Worm (Caenorhabditis elegans) whole organism, L2 larva: ENCODE results near the gene D1005.5.
A peak's percentile ranks its signal among the peaks of the same experiment; 100 is the strongest.

ENCODE experiments used
- C34F6.9 ChIP-seq: fragments of 150-350 bp; optimal IDR thresholded peaks from 2 replicates; lab custom pipeline; 2014; ENCODE audit warnings: missing biosample characterization, missing genetic modification characterization
- F13H6.1 ChIP-seq: sonication (generic microtip); optimal IDR thresholded peaks from 2 replicates; lab custom pipeline; 2016; ENCODE audit warnings: missing genetic modification characterization, missing compliant biosample characterization
- R02D3.7 ChIP-seq: fragments of 150-350 bp; optimal IDR thresholded peaks from 2 replicates; lab custom pipeline; 2014; ENCODE audit warnings: missing biosample characterization, missing genetic modification characterization
- Y55F3AM.14 ChIP-seq: fragments of 200-800 bp; sonication (Bioruptor generic); optimal IDR thresholded peaks from 2 replicates; lab custom pipeline; 2018; ENCODE audit warnings: mild to moderate bottlenecking, missing genetic modification characterization, missing compliant biosample characterization
- ZK546.5 ChIP-seq: sonication (generic microtip); optimal IDR thresholded peaks from 2 replicates; lab custom pipeline; 2017; ENCODE audit warnings: missing biosample characterization, missing genetic modification characterization
- alr-1 ChIP-seq: fragments of 150-350 bp; optimal IDR thresholded peaks from 2 replicates; lab custom pipeline; 2014; ENCODE audit warnings: missing biosample characterization, missing genetic modification characterization
- aly-2 ChIP-seq: fragments of 150-350 bp; optimal IDR thresholded peaks from 2 replicates; lab custom pipeline; 2014; ENCODE audit warnings: missing biosample characterization, missing genetic modification characterization
- ama-1 ChIP-seq: fragments of 150-350 bp; optimal IDR thresholded peaks from 2 replicates; lab custom pipeline; 2018; ENCODE audit warnings: inconsistent platforms
- blmp-1 ChIP-seq: sonication (generic microtip); optimal IDR thresholded peaks from 2 replicates; lab custom pipeline; 2017; ENCODE audit warnings: missing genetic modification characterization, mild to moderate bottlenecking, missing compliant biosample characterization, antibody characterized with exemption, moderate library complexity; ENCODE audit not compliant: insufficient read depth
- ceh-16 ChIP-seq: fragments of 150-350 bp; optimal IDR thresholded peaks from 2 replicates; lab custom pipeline; 2014; ENCODE audit warnings: missing biosample characterization, missing genetic modification characterization
- ceh-82 ChIP-seq: fragments of 150-350 bp; optimal IDR thresholded peaks from 2 replicates; lab custom pipeline; 2014; ENCODE audit warnings: missing biosample characterization, missing genetic modification characterization
- crh-2 ChIP-seq: sonication (generic microtip); optimal IDR thresholded peaks from 2 replicates; lab custom pipeline; 2017; ENCODE audit warnings: missing biosample characterization, missing genetic modification characterization
- dmd-4 ChIP-seq: sonication (generic microtip); optimal IDR thresholded peaks from 2 replicates; lab custom pipeline; 2017; ENCODE audit warnings: missing biosample characterization, missing genetic modification characterization
- egl-27 ChIP-seq: sonication (generic microtip); optimal IDR thresholded peaks from 3 replicates; lab custom pipeline; 2017; ENCODE audit warnings: missing biosample characterization, missing genetic modification reagents, missing genetic modification characterization
- elt-1 ChIP-seq: fragments of 150-350 bp; optimal IDR thresholded peaks from 2 replicates; lab custom pipeline; 2014; ENCODE audit warnings: missing biosample characterization, missing genetic modification characterization
- elt-3 ChIP-seq: sonication (generic microtip); optimal IDR thresholded peaks from 2 replicates; lab custom pipeline; 2017; ENCODE audit warnings: missing biosample characterization, missing genetic modification characterization
- fos-1 ChIP-seq: fragments of 150-350 bp; optimal IDR thresholded peaks from 2 replicates; lab custom pipeline; 2014; ENCODE audit warnings: missing biosample characterization, missing genetic modification characterization
- gmeb-1 ChIP-seq: fragments of 150-350 bp; optimal IDR thresholded peaks from 2 replicates; lab custom pipeline; 2014; ENCODE audit warnings: missing biosample characterization, missing genetic modification characterization
- lin-11 ChIP-seq: fragments of 150-350 bp; sonication (generic microtip); optimal IDR thresholded peaks from 2 replicates; lab custom pipeline; 2014; ENCODE audit warnings: missing biosample characterization, missing genetic modification characterization, inconsistent platforms, mixed read lengths
- lin-13 ChIP-seq: fragments of 150-350 bp; optimal IDR thresholded peaks from 2 replicates; lab custom pipeline; 2014; ENCODE audit warnings: missing biosample characterization, missing genetic modification reagents, missing genetic modification characterization
- lin-39 ChIP-seq: fragments of 150-350 bp; optimal IDR thresholded peaks from 2 replicates; lab custom pipeline; 2014; ENCODE audit warnings: missing biosample characterization, missing genetic modification reagents, missing genetic modification characterization
- lsy-2 ChIP-seq, 2 experiments: fragments of 150-350 bp in 1 of 2; sonication (generic microtip) in 1 of 2; optimal IDR thresholded peaks; 2 replicates each; lab custom pipeline; 2014 to 2017; ENCODE audit warnings: missing biosample characterization in 2 of 2, missing genetic modification characterization in 2 of 2
- mab-5 ChIP-seq: fragments of 150-350 bp; optimal IDR thresholded peaks from 2 replicates; lab custom pipeline; 2014; ENCODE audit warnings: missing biosample characterization, missing genetic modification characterization
- mbf-1 ChIP-seq: sonication (generic microtip); optimal IDR thresholded peaks from 2 replicates; lab custom pipeline; 2017; ENCODE audit warnings: missing biosample characterization, missing genetic modification characterization
- mdl-1 ChIP-seq, 2 experiments: fragments of 150-350 bp in 1 of 2; sonication (generic microtip) in 1 of 2; optimal IDR thresholded peaks; 2 replicates each; lab custom pipeline; 2017; ENCODE audit warnings: missing biosample characterization in 2 of 2, missing genetic modification characterization in 2 of 2
- nhr-10 ChIP-seq: sonication (generic microtip); optimal IDR thresholded peaks from 2 replicates; lab custom pipeline; 2017; ENCODE audit warnings: missing biosample characterization, missing genetic modification characterization
- nhr-11 ChIP-seq: fragments of 150-350 bp; optimal IDR thresholded peaks from 2 replicates; lab custom pipeline; 2014; ENCODE audit warnings: missing biosample characterization, missing genetic modification characterization
- nhr-12 ChIP-seq: fragments of 150-350 bp; optimal IDR thresholded peaks from 2 replicates; lab custom pipeline; 2014; ENCODE audit warnings: missing biosample characterization, missing genetic modification characterization
- nhr-129 ChIP-seq: fragments of 150-350 bp; optimal IDR thresholded peaks from 2 replicates; lab custom pipeline; 2014; ENCODE audit warnings: missing biosample characterization, missing genetic modification characterization
- nhr-21 ChIP-seq: fragments of 150-350 bp; optimal IDR thresholded peaks from 2 replicates; lab custom pipeline; 2014; ENCODE audit warnings: missing biosample characterization, missing genetic modification characterization
- nhr-23 ChIP-seq: fragments of 150-350 bp; optimal IDR thresholded peaks from 2 replicates; lab custom pipeline; 2014; ENCODE audit warnings: missing biosample characterization, missing genetic modification reagents, missing genetic modification characterization
- nhr-237 ChIP-seq: fragments of 150-350 bp; optimal IDR thresholded peaks from 2 replicates; lab custom pipeline; 2014; ENCODE audit warnings: missing biosample characterization, missing genetic modification characterization
- nhr-25 ChIP-seq: fragments of 150-350 bp; sonication (generic microtip); optimal IDR thresholded peaks from 3 replicates; lab custom pipeline; 2014; ENCODE audit warnings: missing biosample characterization, missing genetic modification characterization
- nhr-6 ChIP-seq: fragments of 150-350 bp; optimal IDR thresholded peaks from 2 replicates; lab custom pipeline; 2014; ENCODE audit warnings: missing biosample characterization, missing genetic modification characterization
- nhr-77 ChIP-seq: fragments of 150-350 bp; optimal IDR thresholded peaks from 2 replicates; lab custom pipeline; 2014; ENCODE audit warnings: missing biosample characterization, missing genetic modification characterization
- peb-1 ChIP-seq: fragments of 150-350 bp; optimal IDR thresholded peaks from 2 replicates; lab custom pipeline; 2014; ENCODE audit warnings: missing biosample characterization, missing genetic modification characterization
- sem-4 ChIP-seq: fragments of 150-350 bp; optimal IDR thresholded peaks from 2 replicates; lab custom pipeline; 2014; ENCODE audit warnings: missing biosample characterization, missing genetic modification reagents, missing genetic modification characterization
- skn-1 ChIP-seq: sonication (generic microtip); optimal IDR thresholded peaks from 2 replicates; lab custom pipeline; 2017; ENCODE audit warnings: missing biosample characterization, missing genetic modification characterization
- sma-3 ChIP-seq: sonication (generic microtip); optimal IDR thresholded peaks from 2 replicates; lab custom pipeline; 2016; ENCODE audit warnings: missing genetic modification reagents, missing genetic modification characterization, missing compliant biosample characterization
- sma-9 ChIP-seq, 2 experiments: fragments of 150-350 bp in 1 of 2; sonication (generic microtip) in 1 of 2; optimal IDR thresholded peaks; 2 replicates each; lab custom pipeline; 2014 to 2016; ENCODE audit warnings: missing genetic modification characterization in 2 of 2, mild to moderate bottlenecking in 1 of 2, missing biosample characterization in 1 of 2, missing compliant biosample characterization in 1 of 2, missing genetic modification reagents in 1 of 2, moderate library complexity in 1 of 2
- snpc-4 ChIP-seq: fragments of 150-350 bp; optimal IDR thresholded peaks from 2 replicates; lab custom pipeline; 2014; ENCODE audit warnings: missing biosample characterization, missing genetic modification characterization
- unc-39 ChIP-seq: fragments of 150-350 bp; optimal IDR thresholded peaks from 2 replicates; lab custom pipeline; 2014; ENCODE audit warnings: missing biosample characterization, missing genetic modification characterization
- unc-55 ChIP-seq: fragments of 150-350 bp; sonication (generic microtip); optimal IDR thresholded peaks from 3 replicates; lab custom pipeline; 2014; ENCODE audit warnings: missing biosample characterization, missing genetic modification reagents, missing genetic modification characterization
- unc-62 ChIP-seq: fragments of 150-350 bp; optimal IDR thresholded peaks from 2 replicates; lab custom pipeline; 2014; ENCODE audit warnings: missing biosample characterization, missing genetic modification reagents, missing genetic modification characterization
- zag-1 ChIP-seq: fragments of 150-350 bp; optimal IDR thresholded peaks from 2 replicates; lab custom pipeline; 2014; ENCODE audit warnings: missing biosample characterization, missing genetic modification characterization
- ztf-1 ChIP-seq: fragments of 200-800 bp; sonication (Bioruptor generic); conservative IDR thresholded peaks from 2 replicates; pipeline ENCODE4 v1.3.6; 2022; ENCODE audit warnings: missing genetic modification characterization, missing compliant biosample characterization
- ztf-11 ChIP-seq: sonication (generic microtip); optimal IDR thresholded peaks from 2 replicates; lab custom pipeline; 2017; ENCODE audit warnings: missing biosample characterization, missing genetic modification characterization
- ztf-4 ChIP-seq: fragments of 150-350 bp; optimal IDR thresholded peaks from 2 replicates; lab custom pipeline; 2014; ENCODE audit warnings: missing biosample characterization, missing genetic modification characterization

The D1005.5 gene

ce11 chrX:1454385-1454784, 18.4 kb downstream of the D1005.5 start:
- TF ChIP-seq ZK546.5 (tag; lab: Kevin White, UChicago): no peak
- peak; percentile 54 for TF ChIP-seq sem-4
- peak; percentile 76 for TF ChIP-seq unc-55 (GFP tag; lab: Kevin White, UChicago)
- peak; percentile 12 for TF ChIP-seq nhr-77 (tag; lab: Kevin White, UChicago)
- TF ChIP-seq mbf-1 (tag; lab: Kevin White, UChicago): no peak
- peak; percentile 96 for TF ChIP-seq F13H6.1
- TF ChIP-seq dmd-4 (tag; lab: Kevin White, UChicago): no peak
- peak; percentile 82 for TF ChIP-seq zag-1 (tag; lab: Kevin White, UChicago)
- peak; percentile 77 for TF ChIP-seq ceh-16 (tag; lab: Kevin White, UChicago)
- TF ChIP-seq fos-1 (tag; lab: Kevin White, UChicago): peak; percentile 100
- peak; percentile 83 for TF ChIP-seq C34F6.9 (tag; lab: Kevin White, UChicago)
- peak; percentile 22 for TF ChIP-seq unc-39
- no peak for TF ChIP-seq nhr-12
- no peak for TF ChIP-seq elt-1
- TF ChIP-seq nhr-129 (tag; lab: Kevin White, UChicago): peak; percentile 100
- no peak for TF ChIP-seq aly-2 (tag; lab: Kevin White, UChicago)
- peak; percentile 81 for TF ChIP-seq blmp-1
- peak; percentile 85 for TF ChIP-seq ceh-82
- no peak for TF ChIP-seq lin-39 (tag; lab: Kevin White, UChicago)
- no peak for TF ChIP-seq nhr-11 (tag; lab: Kevin White, UChicago)
- TF ChIP-seq skn-1 (tag; lab: Kevin White, UChicago): peak; percentile 75
- no peak for TF ChIP-seq ztf-1 (GFP tag; lab: Robert Waterston, UW)
- peak; percentile 89 for TF ChIP-seq nhr-21 (tag; lab: Kevin White, UChicago)
- no peak for TF ChIP-seq alr-1 (tag; lab: Kevin White, UChicago)
- TF ChIP-seq sma-3: peak; percentile 94
- TF ChIP-seq ama-1 (lab: Kevin White, UChicago): no peak
- peak; percentile 79 for TF ChIP-seq lin-11
- TF ChIP-seq peb-1 (tag; lab: Kevin White, UChicago): no peak
- TF ChIP-seq nhr-23 (tag; lab: Kevin White, UChicago): no peak
- peak; percentile 22 for TF ChIP-seq snpc-4 (tag; lab: Kevin White, UChicago)
- TF ChIP-seq Y55F3AM.14 (GFP tag; lab: Kevin White, UChicago): peak; percentile 68
- peak; percentile 84 for TF ChIP-seq ztf-4
- TF ChIP-seq egl-27 (tag; lab: Kevin White, UChicago): peak; percentile 68
- no peak for TF ChIP-seq elt-3 (tag; lab: Kevin White, UChicago)
- TF ChIP-seq mab-5: peak; percentile 61
- TF ChIP-seq R02D3.7: no peak
- peak; percentile 59 for TF ChIP-seq unc-62 (GFP tag; lab: Kevin White, UChicago)
- no peak for TF ChIP-seq nhr-10
- TF ChIP-seq crh-2 (tag; lab: Kevin White, UChicago): peak; percentile 91
- peak; percentile 70 to 79 for TF ChIP-seq lsy-2 (tag; optimal IDR thresholded peaks at IDR 0.05; lab: Kevin White, UChicago)
- no peak for TF ChIP-seq nhr-237 (tag; lab: Kevin White, UChicago)
- peak; percentile 89 for TF ChIP-seq nhr-25 (tag; lab: Kevin White, UChicago)
- TF ChIP-seq ztf-11 (tag; lab: Kevin White, UChicago): no peak
- TF ChIP-seq gmeb-1 (tag; lab: Kevin White, UChicago): peak; percentile 67
- TF ChIP-seq sma-9 (GFP tag; optimal IDR thresholded peaks at IDR 0.05; lab: Kevin White, UChicago): peak; percentile 93
- TF ChIP-seq sma-9 (tag; optimal IDR thresholded peaks at IDR 0.05; lab: Kevin White, UChicago): no peak
- TF ChIP-seq nhr-6: peak; percentile 80
- peak; percentile 75 to 82 for TF ChIP-seq mdl-1 (tag; optimal IDR thresholded peaks at IDR 0.05; lab: Kevin White, UChicago)
- TF ChIP-seq lin-13 (GFP tag; lab: Kevin White, UChicago): peak; percentile 83
